Worm (Caenorhabditis elegans) whole organism, L4 larva: ENCODE results near the gene F18E3.13.

Source experiments
- F10B5.3 ChIP-seq: sonication (generic microtip); optimal IDR thresholded peaks from 2 replicates; lab custom pipeline; 2016; ENCODE audit warnings: mild to moderate bottlenecking, missing genetic modification characterization, missing compliant biosample characterization
- F37D6.2 ChIP-seq: sonication (generic microtip); optimal IDR thresholded peaks from 2 replicates; lab custom pipeline; 2016; ENCODE audit warnings: mild to moderate bottlenecking, missing genetic modification characterization, missing compliant biosample characterization
- R02D3.7 ChIP-seq: fragments of 150-350 bp; sonication (generic microtip); optimal IDR thresholded peaks from 3 replicates; lab custom pipeline; 2014; ENCODE audit warnings: missing biosample characterization, missing genetic modification characterization
- Y105C5A.15 ChIP-seq: fragments of 200-800 bp; sonication (Bioruptor generic); IDR thresholded peaks from 2 replicates; pipeline ENCODE4 v1.3.6; 2022; ENCODE audit warnings: missing genetic modification characterization, missing compliant biosample characterization
- Y48G9A.11 ChIP-seq: fragments of 200-800 bp; sonication (Bioruptor generic); IDR thresholded peaks from 2 replicates; pipeline ENCODE4 v1.3.6; 2022; ENCODE audit warnings: missing genetic modification reagents, missing genetic modification characterization, missing compliant biosample characterization
- Y5F2A.4 ChIP-seq: fragments of 200-800 bp; sonication (Bioruptor generic); optimal IDR thresholded peaks from 2 replicates; lab custom pipeline; 2018; ENCODE audit warnings: mild to moderate bottlenecking, missing genetic modification characterization, missing compliant biosample characterization
- Y75B8A.6 ChIP-seq: fragments of 200-800 bp; sonication (Bioruptor generic); IDR thresholded peaks from 2 replicates; pipeline ENCODE4 v1.3.6; 2022; ENCODE audit warnings: missing genetic modification reagents, missing genetic modification characterization, missing compliant biosample characterization
- attf-4 ChIP-seq: sonication (generic microtip); optimal IDR thresholded peaks from 3 replicates; lab custom pipeline; 2017; ENCODE audit warnings: missing biosample characterization, missing genetic modification characterization
- ceh-20 ChIP-seq: fragments of 200-800 bp; sonication (Bioruptor generic); IDR thresholded peaks from 2 replicates; pipeline ENCODE4 v1.3.6; 2022; ENCODE audit warnings: missing genetic modification reagents, missing genetic modification characterization, missing compliant biosample characterization
- ceh-28 ChIP-seq: fragments of 150-350 bp; optimal IDR thresholded peaks from 2 replicates; lab custom pipeline; 2014; ENCODE audit warnings: missing biosample characterization, missing genetic modification reagents, missing genetic modification characterization
- ceh-32 ChIP-seq: sonication (generic microtip); optimal IDR thresholded peaks from 2 replicates; lab custom pipeline; 2016; ENCODE audit warnings: mild to moderate bottlenecking, missing genetic modification characterization, missing compliant biosample characterization; ENCODE audit not compliant: poor library complexity
- ceh-44 ChIP-seq: fragments of 200-800 bp; sonication (Bioruptor generic); IDR thresholded peaks from 2 replicates; pipeline ENCODE4 v1.3.6; 2022; ENCODE audit warnings: missing genetic modification reagents, missing genetic modification characterization, missing compliant biosample characterization
- ceh-62 ChIP-seq: sonication (generic microtip); optimal IDR thresholded peaks from 2 replicates; lab custom pipeline; 2017; ENCODE audit warnings: missing biosample characterization, missing genetic modification characterization
- ctbp-1 ChIP-seq: fragments of 200-800 bp; sonication (Bioruptor generic); IDR thresholded peaks from 2 replicates; pipeline ENCODE4 v1.3.6; 2022; ENCODE audit warnings: missing genetic modification reagents, missing genetic modification characterization, missing compliant biosample characterization
- daf-12 ChIP-seq: fragments of 150-350 bp; optimal IDR thresholded peaks from 2 replicates; lab custom pipeline; 2014; ENCODE audit warnings: missing biosample characterization, missing genetic modification reagents, missing genetic modification characterization
- daf-16 ChIP-seq, 3 experiments: sonication (generic microtip); optimal IDR thresholded peaks; 2 replicates each; lab custom pipeline; 2016 to 2017; ENCODE audit warnings: missing genetic modification characterization in 3 of 3, missing genetic modification reagents in 3 of 3, mild to moderate bottlenecking in 2 of 3, missing compliant biosample characterization in 2 of 3, missing biosample characterization in 1 of 3, moderate library complexity in 1 of 3
- dmd-6 ChIP-seq: fragments of 200-800 bp; sonication (Bioruptor generic); IDR thresholded peaks from 2 replicates; pipeline ENCODE4 v1.3.6; 2022; ENCODE audit warnings: missing genetic modification reagents, missing genetic modification characterization, missing compliant biosample characterization
- dpl-1 ChIP-seq: fragments of 150-350 bp; optimal IDR thresholded peaks from 2 replicates; lab custom pipeline; 2014; ENCODE audit warnings: missing biosample characterization, missing genetic modification reagents, missing genetic modification characterization
- duxl-1 ChIP-seq: sonication (generic microtip); optimal IDR thresholded peaks from 2 replicates; lab custom pipeline; 2016; ENCODE audit warnings: mild to moderate bottlenecking, missing genetic modification characterization, moderate library complexity, missing compliant biosample characterization; ENCODE audit not compliant: poor library complexity
- dve-1 ChIP-seq: sonication (generic microtip); optimal IDR thresholded peaks from 2 replicates; lab custom pipeline; 2017; ENCODE audit warnings: antibody characterized with exemption, mild to moderate bottlenecking, missing genetic modification characterization, missing compliant biosample characterization; ENCODE audit not compliant: insufficient read depth
- egl-27 ChIP-seq: sonication (generic microtip); optimal IDR thresholded peaks from 3 replicates; lab custom pipeline; 2017; ENCODE audit warnings: missing biosample characterization, missing genetic modification reagents, missing genetic modification characterization
- fos-1 ChIP-seq: fragments of 150-350 bp; optimal IDR thresholded peaks from 2 replicates; lab custom pipeline; 2014; ENCODE audit warnings: missing biosample characterization, missing genetic modification characterization
- gei-8 ChIP-seq: fragments of 200-800 bp; sonication (Bioruptor generic); optimal IDR thresholded peaks from 2 replicates; lab custom pipeline; 2018; ENCODE audit warnings: mild to moderate bottlenecking, missing genetic modification characterization, missing compliant biosample characterization
- hlh-30 ChIP-seq: sonication (generic microtip); optimal IDR thresholded peaks from 2 replicates; lab custom pipeline; 2017; ENCODE audit warnings: antibody characterized with exemption, mild to moderate bottlenecking, missing genetic modification characterization, missing compliant biosample characterization; ENCODE audit not compliant: insufficient read depth
- lin-39 ChIP-seq: fragments of 150-350 bp; optimal IDR thresholded peaks from 2 replicates; lab custom pipeline; 2014; ENCODE audit warnings: missing biosample characterization, missing genetic modification reagents, missing genetic modification characterization
- lsy-2 ChIP-seq, 2 experiments: fragments of 150-350 bp in 1 of 2; sonication (generic microtip) in 1 of 2; optimal IDR thresholded peaks; 2 replicates each; lab custom pipeline; 2014 to 2017; ENCODE audit warnings: missing biosample characterization in 2 of 2, missing genetic modification characterization in 2 of 2
- madf-9 ChIP-seq: fragments of 200-800 bp; sonication (Bioruptor generic); conservative IDR thresholded peaks from 2 replicates; pipeline ENCODE4 v1.3.6; 2022; ENCODE audit warnings: missing genetic modification reagents, missing genetic modification characterization, missing compliant biosample characterization
- mdt-29 ChIP-seq: fragments of 200-800 bp; sonication (Bioruptor generic); IDR thresholded peaks from 2 replicates; pipeline ENCODE4 v1.3.6; 2022; ENCODE audit warnings: missing genetic modification reagents, missing genetic modification characterization, missing compliant biosample characterization
- mep-1 ChIP-seq: fragments of 150-350 bp; sonication (generic microtip); optimal IDR thresholded peaks from 3 replicates; lab custom pipeline; 2014; ENCODE audit warnings: missing biosample characterization, missing genetic modification characterization
- mxl-2 ChIP-seq: fragments of 200-800 bp; sonication (Bioruptor generic); conservative IDR thresholded peaks from 2 replicates; pipeline ENCODE4 v1.3.6; 2022; ENCODE audit warnings: missing genetic modification reagents, missing genetic modification characterization, missing compliant biosample characterization
- mxl-3 ChIP-seq: fragments of 200-800 bp; sonication (Bioruptor generic); optimal IDR thresholded peaks from 2 replicates; lab custom pipeline; 2018; ENCODE audit warnings: mild to moderate bottlenecking, missing genetic modification characterization, missing compliant biosample characterization
- nhr-10 ChIP-seq: fragments of 150-350 bp; optimal IDR thresholded peaks from 2 replicates; lab custom pipeline; 2014; ENCODE audit warnings: missing biosample characterization, missing genetic modification characterization
- nhr-111 ChIP-seq: fragments of 200-800 bp; sonication (Bioruptor generic); optimal IDR thresholded peaks from 2 replicates; lab custom pipeline; 2018; ENCODE audit warnings: mild to moderate bottlenecking, missing genetic modification characterization, missing compliant biosample characterization
- nhr-237 ChIP-seq: sonication (generic microtip); optimal IDR thresholded peaks from 2 replicates; lab custom pipeline; 2017; ENCODE audit warnings: missing biosample characterization, missing genetic modification characterization
- nhr-25 ChIP-seq: sonication (generic microtip); optimal IDR thresholded peaks from 2 replicates; lab custom pipeline; 2017; ENCODE audit warnings: missing genetic modification characterization, mild to moderate bottlenecking, missing compliant biosample characterization, antibody characterized with exemption, moderate library complexity, borderline replicate concordance; ENCODE audit not compliant: insufficient read depth
- nhr-42 ChIP-seq: fragments of 200-800 bp; sonication (Bioruptor generic); IDR thresholded peaks from 2 replicates; pipeline ENCODE4 v1.3.6; 2022; ENCODE audit warnings: missing genetic modification characterization, missing compliant biosample characterization
- nhr-77 ChIP-seq: fragments of 150-350 bp; optimal IDR thresholded peaks from 2 replicates; lab custom pipeline; 2014; ENCODE audit warnings: missing biosample characterization, missing genetic modification characterization
- pha-4 ChIP-seq, 2 experiments: fragments of 150-350 bp in 1 of 2; fragments of 200-800 bp in 1 of 2; sonication (Bioruptor generic) in 1 of 2; IDR thresholded peaks in 1 of 2; optimal IDR thresholded peaks in 1 of 2; 2 replicates each; pipeline versions ENCODE4 v1.3.6 to Lab custom; 2014 to 2022; ENCODE audit warnings: missing genetic modification characterization in 2 of 2, missing genetic modification reagents in 2 of 2, missing biosample characterization in 1 of 2, missing compliant biosample characterization in 1 of 2
- php-3 ChIP-seq: fragments of 200-800 bp; sonication (Bioruptor generic); IDR thresholded peaks from 2 replicates; pipeline ENCODE4 v1.3.6; 2022; ENCODE audit warnings: missing genetic modification reagents, missing genetic modification characterization, missing compliant biosample characterization
- rbr-2 ChIP-seq: sonication (generic microtip); optimal IDR thresholded peaks from 2 replicates; lab custom pipeline; 2016; ENCODE audit warnings: missing genotype, missing genetic modification characterization, missing compliant biosample characterization
- saeg-2 ChIP-seq: fragments of 200-800 bp; sonication (Bioruptor generic); IDR thresholded peaks from 2 replicates; pipeline ENCODE4 v1.3.6; 2022; ENCODE audit warnings: missing genetic modification reagents, missing genetic modification characterization, missing compliant biosample characterization
- sdz-12 ChIP-seq: fragments of 200-800 bp; sonication (Bioruptor generic); optimal IDR thresholded peaks from 2 replicates; lab custom pipeline; 2018; ENCODE audit warnings: mild to moderate bottlenecking, missing genetic modification characterization, missing compliant biosample characterization
- spr-1 ChIP-seq: sonication (generic microtip); optimal IDR thresholded peaks from 2 replicates; lab custom pipeline; 2016; ENCODE audit warnings: mild to moderate bottlenecking, missing genetic modification characterization, missing compliant biosample characterization
- unc-130 ChIP-seq: sonication (generic microtip); optimal IDR thresholded peaks from 2 replicates; lab custom pipeline; 2016; ENCODE audit warnings: missing genetic modification reagents, missing genetic modification characterization, missing compliant biosample characterization
- unc-39 ChIP-seq: sonication (generic microtip); optimal IDR thresholded peaks from 2 replicates; lab custom pipeline; 2017; ENCODE audit warnings: missing biosample characterization, missing genetic modification characterization
- unc-62 ChIP-seq, 3 experiments: fragments of 150-350 bp in 1 of 3; sonication (generic microtip); optimal IDR thresholded peaks in 2 of 3; peaks in 1 of 3; 1 replicate in 1 of 3; 2 replicates in 2 of 3; lab custom pipeline; 2014 to 2017; ENCODE audit warnings: missing biosample characterization in 3 of 3, missing genetic modification characterization in 3 of 3, missing genetic modification reagents in 3 of 3, missing genotype in 1 of 3
- vab-7 ChIP-seq: fragments of 200-800 bp; sonication (Bioruptor generic); IDR thresholded peaks from 2 replicates; pipeline ENCODE4 v1.3.6; 2022; ENCODE audit warnings: missing genetic modification reagents, missing genetic modification characterization, missing compliant biosample characterization
- zfp-2 ChIP-seq: sonication (generic microtip); optimal IDR thresholded peaks from 2 replicates; lab custom pipeline; 2016; ENCODE audit warnings: mild to moderate bottlenecking, missing genetic modification characterization, missing compliant biosample characterization

F18E3.13 gene

ce11 chrV:7434805-7435363 lies 18.9 kb downstream of the F18E3.13 start (continued):
- no peak for TF ChIP-seq pha-4 (GFP tag; IDR thresholded peaks at IDR 0.05; lab: Robert Waterston, UW)
- peak; percentile 2 for TF ChIP-seq pha-4 (tag; optimal IDR thresholded peaks at IDR 0.05; lab: Kevin White, UChicago)
- no peak for TF ChIP-seq ceh-28 (tag; lab: Kevin White, UChicago)
- peak; percentile 64 for TF ChIP-seq dve-1 (tag; lab: Kevin White, UChicago)
- TF ChIP-seq fos-1 (tag; lab: Kevin White, UChicago) = no peak
- TF ChIP-seq ceh-32 (tag; lab: Kevin White, UChicago) = no peak
- no peak for TF ChIP-seq F37D6.2
- no peak for TF ChIP-seq Y5F2A.4 (GFP tag; lab: Kevin White, UChicago)
- TF ChIP-seq hlh-30 (tag; lab: Kevin White, UChicago) = peak; percentile 87
- TF ChIP-seq madf-9 = no peak
- TF ChIP-seq dpl-1 = peak; percentile 24
- no peak for TF ChIP-seq nhr-42 (GFP tag; lab: Robert Waterston, UW)
- TF ChIP-seq nhr-10 (tag; lab: Kevin White, UChicago) = no peak
- peak; percentile 63 for TF ChIP-seq mxl-3 (GFP tag; lab: Kevin White, UChicago)
- TF ChIP-seq Y105C5A.15 (GFP tag; lab: Robert Waterston, UW) = no peak
- peak; percentile 39; the same call in 1 of the 2 replicates for TF ChIP-seq mxl-2 (GFP tag; lab: Robert Waterston, UW)
- TF ChIP-seq mdt-29 (GFP tag; lab: Robert Waterston, UW) = no peak
- no peak for TF ChIP-seq Y75B8A.6
- TF ChIP-seq php-3 (GFP tag; lab: Robert Waterston, UW) = no peak
- TF ChIP-seq F10B5.3 (tag; lab: Kevin White, UChicago) = no peak
- TF ChIP-seq Y48G9A.11 (GFP tag; lab: Robert Waterston, UW) = no peak
- no peak for TF ChIP-seq daf-12 (tag; lab: Kevin White, UChicago)
- no peak for TF ChIP-seq nhr-25 (tag; lab: Kevin White, UChicago)
- no peak for TF ChIP-seq spr-1 (tag; lab: Kevin White, UChicago)
- TF ChIP-seq duxl-1 = peak; percentile 23
- TF ChIP-seq rbr-2 (tag; lab: Kevin White, UChicago) = no peak
- no peak for TF ChIP-seq gei-8 (GFP tag; lab: Kevin White, UChicago)
- TF ChIP-seq egl-27 (tag; lab: Kevin White, UChicago) = no peak
- TF ChIP-seq attf-4 = no peak
- peak; percentile 52 for TF ChIP-seq nhr-77
- TF ChIP-seq ceh-44 (GFP tag; lab: Robert Waterston, UW) = no peak
- TF ChIP-seq saeg-2 = no peak
- TF ChIP-seq vab-7 (GFP tag; lab: Robert Waterston, UW) = no peak
- peak in 1 of 2 experiments; percentile 78 for TF ChIP-seq unc-62 (GFP tag; optimal IDR thresholded peaks at IDR 0.05 in 1 of 2; lab: Kevin White, UChicago)
- no peak for TF ChIP-seq unc-62 (tag; optimal IDR thresholded peaks at IDR 0.05; lab: Kevin White, UChicago)
- TF ChIP-seq ctbp-1 (GFP tag; lab: Robert Waterston, UW) = no peak
- TF ChIP-seq ceh-20 (GFP tag; lab: Robert Waterston, UW) = peak; percentile 50; the same call in 1 of the 2 replicates
- no peak for TF ChIP-seq daf-16 (GFP tag; optimal IDR thresholded peaks at IDR 0.05; lab: Kevin White, UChicago)
- peak; percentile 62 for TF ChIP-seq daf-16 (tag; optimal IDR thresholded peaks at IDR 0.05; lab: Kevin White, UChicago)
- TF ChIP-seq nhr-237 (tag; lab: Kevin White, UChicago) = no peak
- no peak for TF ChIP-seq ceh-62 (tag; lab: Kevin White, UChicago)
- peak; percentile 35 for TF ChIP-seq mep-1 (tag; lab: Kevin White, UChicago)
- peak; percentile 78 for TF ChIP-seq dmd-6
- no peak for TF ChIP-seq lin-39 (tag; lab: Kevin White, UChicago)
- TF ChIP-seq sdz-12 (GFP tag; lab: Kevin White, UChicago) = no peak
- no peak for TF ChIP-seq zfp-2 (tag; lab: Kevin White, UChicago)
- no peak for TF ChIP-seq nhr-111 (GFP tag; lab: Kevin White, UChicago)
- TF ChIP-seq lsy-2 (tag; optimal IDR thresholded peaks at IDR 0.05; lab: Kevin White, UChicago) = peak in 1 of 2 experiments; percentile 68
- no peak for TF ChIP-seq unc-130 (GFP tag; lab: Kevin White, UChicago)
- TF ChIP-seq unc-39 (tag; lab: Kevin White, UChicago) = no peak
- no peak for TF ChIP-seq R02D3.7
